Worm (Caenorhabditis elegans): Measurements from ENCODE around the gene C02G6.3.

Gene C02G6.3

DNA sequence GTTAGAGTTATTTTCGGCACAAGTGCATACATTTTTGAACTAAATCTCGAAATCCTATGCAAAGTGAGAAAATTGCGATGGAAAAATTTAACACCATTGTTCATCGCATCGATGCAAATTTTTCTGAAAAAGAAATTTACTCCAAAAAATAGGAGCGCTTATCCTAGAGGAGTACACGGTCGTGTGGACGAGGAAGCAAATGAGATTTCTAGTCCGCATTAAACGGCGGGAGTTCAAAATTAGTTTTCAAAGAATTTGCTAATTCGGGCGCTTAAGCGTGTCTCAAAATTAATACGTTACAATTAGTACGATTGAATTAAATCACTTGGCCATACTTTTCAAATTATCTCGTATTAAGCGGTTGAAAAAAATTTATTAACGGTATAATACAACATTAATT is 37.5 kb downstream of the C02G6.3 start, which contains the start of gene lrpr-1 (continued):
- TF ChIP-seq bed-2 (GFP tag; IDR thresholded peaks at IDR 0.05) (peak; percentile 88), lir-1 (GFP tag; conservative IDR thresholded peaks at IDR 0.05) (peak; percentile 73), ekl-4 (GFP tag; IDR thresholded peaks at IDR 0.05) (peak; percentile 73), mes-4 (tag; optimal IDR thresholded peaks at IDR 0.05) (no peak), hmg-1.2 (GFP tag; IDR thresholded peaks at IDR 0.05) (no peak; the same call in 1 of the 2 replicates), somi-1 (GFP tag; optimal IDR thresholded peaks at IDR 0.05) (peak; percentile 16), mxl-1 (tag; optimal IDR thresholded peaks at IDR 0.05) (no peak), nhr-80 (tag; optimal IDR thresholded peaks at IDR 0.05) (no peak), rcor-1 (GFP tag; IDR thresholded peaks at IDR 0.05) (peak; percentile 67), snpc-1.3 (tag; optimal IDR thresholded peaks at IDR 0.05; ENCODE audit: insufficient read depth) (no peak), dox-1 (GFP tag; IDR thresholded peaks at IDR 0.05) (no peak), hlh-26 (GFP tag; conservative IDR thresholded peaks at IDR 0.05) (no peak), nfyb-1 (GFP tag; IDR thresholded peaks at IDR 0.05) (no peak; the same call in 1 of the 2 replicates), cebp-2 (GFP tag; IDR thresholded peaks at IDR 0.05) (no peak), hrde-1 (tag; optimal IDR thresholded peaks at IDR 0.05; ENCODE audit: borderline replicate concordance) (peak; percentile 60), hmg-20 (GFP tag; IDR thresholded peaks at IDR 0.05) (peak; percentile 53; the same call in 1 of the 2 replicates), K12H6.12 (tag; optimal IDR thresholded peaks at IDR 0.05) (peak; percentile 80), fkh-3 (tag; optimal IDR thresholded peaks at IDR 0.05) (no peak), F23B12.7 (tag; optimal IDR thresholded peaks at IDR 0.05; ENCODE audit: insufficient read depth) (no peak), him-1 (tag; optimal IDR thresholded peaks at IDR 0.05) (peak; percentile 62), Y53F4B.3 (GFP tag; IDR thresholded peaks at IDR 0.05) (no peak), Y67H2A.10 (GFP tag; conservative IDR thresholded peaks at IDR 0.05) (peak; percentile 52; the same call in 1 of the 2 replicates), snpc-4 (GFP tag; optimal IDR thresholded peaks at IDR 0.05) (no peak), snpc-4 (tag; optimal IDR thresholded peaks at IDR 0.05) (peak in 1 of 4 experiments; percentile 18), F10E7.11 (tag; optimal IDR thresholded peaks at IDR 0.05) (no peak), ceh-91 (GFP tag; IDR thresholded peaks at IDR 0.05) (peak; percentile 52), T26A5.8 (tag; optimal IDR thresholded peaks at IDR 0.05) (no peak), ztf-26 (tag; optimal IDR thresholded peaks at IDR 0.05) (no peak), ztf-28 (GFP tag; IDR thresholded peaks at IDR 0.05) (no peak)

ce11 chrV:5919887-5920286 is 39.7 kb downstream of the C02G6.3 start, which contains the start of gene C04E6.12:
Gene C04E6.12, minus strand, starts transcription at chrV:5919987.
- TF ChIP-seq snpc-1.3 (tag; optimal IDR thresholded peaks at IDR 0.05; ENCODE audit: insufficient read depth), result no peak
- no peak for TF ChIP-seq pha-4 (tag; optimal IDR thresholded peaks at IDR 0.05)
- no peak for TF ChIP-seq D2030.7 (GFP tag; IDR thresholded peaks at IDR 0.05)
- TF ChIP-seq ztf-22 (GFP tag; optimal IDR thresholded peaks at IDR 0.05), result no peak
- no peak for TF ChIP-seq ceh-27 (GFP tag; optimal IDR thresholded peaks at IDR 0.05)
- TF ChIP-seq egl-44 (GFP tag; IDR thresholded peaks at IDR 0.05), result no peak
- TF ChIP-seq ceh-91 (GFP tag; IDR thresholded peaks at IDR 0.05), result no peak
- TF ChIP-seq Y95B8A.8 (GFP tag; IDR thresholded peaks at IDR 0.05), result no peak
- no peak for TF ChIP-seq tlf-1 (GFP tag; optimal IDR thresholded peaks at IDR 0.05)
- no peak for TF ChIP-seq ekl-4 (GFP tag; IDR thresholded peaks at IDR 0.05)
- no peak for TF ChIP-seq lsl-1 (GFP tag; optimal IDR thresholded peaks at IDR 0.05)
- TF ChIP-seq nfyb-1 (GFP tag; IDR thresholded peaks at IDR 0.05), result no peak
- no peak for TF ChIP-seq hrde-1 (tag; optimal IDR thresholded peaks at IDR 0.05; ENCODE audit: borderline replicate concordance)
- no peak for TF ChIP-seq ztf-25 (GFP tag; IDR thresholded peaks at IDR 0.05)
- TF ChIP-seq snpc-4 (GFP tag; optimal IDR thresholded peaks at IDR 0.05), result no peak
- TF ChIP-seq snpc-4 (tag; optimal IDR thresholded peaks at IDR 0.05), result no peak
- no peak for TF ChIP-seq nhr-179 (tag; optimal IDR thresholded peaks at IDR 0.05)
- no peak for TF ChIP-seq dpff-1 (tag; optimal IDR thresholded peaks at IDR 0.05)

Measured in whole organism, young adult.